Worm (Caenorhabditis elegans): ENCODE measurements around the gene C08F8.15.

The C08F8.15 gene

ce11 chrIV:11124674-11125073 lies 35.9 kb downstream of the C08F8.15 start, which contains the start of gene spo-11:
Gene spo-11 (minus strand): TSS chrIV:11124862.
- no peak for TF ChIP-seq unc-62 (GFP tag; optimal IDR thresholded peaks at IDR 0.05)

DNA sequence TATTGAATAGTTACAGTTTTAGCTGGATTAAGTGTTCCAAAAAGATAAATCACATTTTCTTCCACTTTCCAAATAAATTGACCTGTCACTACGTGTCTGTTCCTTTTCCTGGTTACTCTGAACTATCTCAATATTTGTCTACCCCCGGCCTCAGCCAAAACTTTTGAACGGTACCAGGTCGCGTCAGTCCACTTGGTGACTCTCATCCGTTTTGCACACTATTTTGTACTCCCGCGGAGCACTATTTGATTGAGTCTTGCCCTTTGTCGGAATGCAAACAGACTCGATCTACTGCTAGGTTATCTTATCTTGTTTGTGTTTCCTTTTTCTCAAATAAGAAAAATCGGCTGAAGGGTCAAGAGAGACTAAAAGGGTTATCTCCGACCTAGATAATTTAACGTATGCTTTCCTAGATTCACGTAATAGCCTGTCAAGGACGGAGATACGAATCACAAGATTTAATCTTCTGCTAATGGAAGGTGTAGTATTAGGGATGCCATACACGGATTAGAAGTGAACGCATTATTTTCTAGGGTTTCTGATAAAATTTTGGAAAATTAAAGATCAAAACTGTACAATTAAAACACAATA lies 40.5 kb downstream of the C08F8.15 start:
- TF ChIP-seq unc-62 (GFP tag; optimal IDR thresholded peaks at IDR 0.05): no peak

DNA sequence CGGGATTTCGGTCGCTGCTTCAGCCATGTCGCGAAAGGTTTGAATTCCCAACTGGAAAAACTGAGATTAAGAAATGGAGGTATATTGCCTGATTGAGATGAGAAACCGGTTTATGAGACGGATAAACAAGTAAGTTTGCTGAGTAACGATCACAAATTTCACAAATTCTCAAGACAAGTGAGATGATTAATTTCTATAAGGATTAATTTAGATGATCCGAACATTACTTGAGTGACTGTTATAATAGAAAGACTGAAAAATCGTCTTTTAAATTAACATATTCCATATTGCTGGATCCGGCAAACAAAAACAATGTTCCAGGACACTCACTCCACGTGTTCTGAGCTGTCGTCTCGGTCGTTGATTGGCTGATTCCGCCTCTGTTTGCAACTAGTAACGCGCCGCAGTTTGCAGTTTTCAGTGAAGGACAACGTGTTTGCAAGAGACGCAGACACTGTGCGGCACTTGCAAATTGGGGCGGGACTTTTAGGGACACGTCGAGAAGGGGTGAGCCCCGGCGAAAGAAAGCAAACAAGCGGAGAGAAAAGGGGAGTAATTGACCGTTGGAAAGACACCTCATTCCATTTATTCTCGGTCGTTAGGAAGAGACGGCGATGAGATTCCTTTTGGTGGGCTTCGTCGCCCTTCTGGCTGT lies 41.6 kb downstream of the C08F8.15 start, which contains the start of the genes imp-2 and enpl-1:
imp-2 (minus strand) TSS at position 51 of the 655 bp plus-strand sequence.
enpl-1 (plus strand) TSS at position 462 of the 655 bp plus-strand sequence.
- no peak for TF ChIP-seq unc-62 (GFP tag; optimal IDR thresholded peaks at IDR 0.05)

DNA sequence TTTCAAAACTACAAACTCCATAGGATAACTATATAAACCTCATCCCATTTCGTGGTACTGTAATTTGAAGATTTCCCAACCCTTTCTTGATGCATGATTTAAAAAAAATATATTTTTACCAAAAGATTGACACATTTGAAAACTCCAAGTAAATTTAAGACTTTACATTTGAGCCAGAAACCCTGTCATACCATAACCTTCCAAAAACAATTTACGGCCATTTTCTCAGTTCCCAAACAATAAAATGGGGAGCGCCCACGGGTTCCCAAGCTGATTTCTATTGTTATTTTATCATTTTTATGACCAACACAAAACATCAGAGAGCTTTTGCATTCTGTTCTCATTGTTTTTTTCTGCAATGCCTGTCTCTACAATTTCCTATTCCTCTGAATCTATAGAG lies 48.0 kb downstream of the C08F8.15 start, which contains the start of gene clc-9:
clc-9 (plus strand) TSS at position 301 of the 400 bp plus-strand sequence.
- TF ChIP-seq unc-62 (GFP tag; optimal IDR thresholded peaks at IDR 0.05): no peak

DNA sequence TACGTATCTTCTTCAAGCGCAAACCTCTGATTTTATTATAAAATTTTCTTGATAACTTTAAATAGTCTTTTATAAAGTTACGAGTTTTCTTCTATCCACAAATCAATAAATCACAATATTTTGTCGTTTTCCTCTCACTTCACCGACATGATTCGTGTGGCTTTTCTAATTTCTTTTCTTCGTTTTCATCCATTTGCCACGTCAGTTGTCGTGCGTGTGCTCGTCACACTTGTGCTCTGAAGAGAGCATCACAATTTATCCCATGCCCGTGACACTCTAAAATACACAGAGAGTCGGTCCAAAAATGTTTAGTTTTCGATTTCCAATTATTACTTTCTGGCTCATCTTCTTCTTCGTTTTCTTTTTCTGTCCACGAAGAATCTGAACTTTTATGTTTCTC lies 48.7 kb downstream of the C08F8.15 start:
- no peak for TF ChIP-seq unc-62 (GFP tag; optimal IDR thresholded peaks at IDR 0.05)

- no peak for TF ChIP-seq unc-62 (GFP tag; optimal IDR thresholded peaks at IDR 0.05)
These were observed 49.5 kb downstream of the C08F8.15 start, which contains the start of gene rps-5 for ce11 chrIV:11110995-11111619. Gene rps-5 (minus strand): TSS chrIV:11111045.

DNA sequence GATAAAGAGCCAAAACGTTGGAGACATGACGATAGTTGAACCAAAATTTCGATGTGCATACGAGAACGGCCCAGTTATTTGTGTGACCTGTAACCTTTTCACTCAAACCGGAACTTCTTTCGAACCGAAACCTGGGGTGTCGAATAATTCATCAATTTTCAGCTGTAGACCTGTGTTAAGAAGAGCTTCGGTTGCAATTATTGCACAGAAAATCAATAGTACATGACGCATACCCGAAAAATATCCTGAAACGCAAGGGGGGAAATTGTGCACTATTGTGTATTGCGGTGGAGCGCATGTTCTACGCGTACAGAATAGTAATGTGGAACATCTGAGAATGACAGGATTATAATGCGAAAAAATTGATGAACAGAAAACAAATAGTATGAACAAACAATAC lies 50.8 kb downstream of the C08F8.15 start, which contains the start of gene pigk-1:
pigk-1 (minus strand) TSS at position 248 of the 400 bp plus-strand sequence.
- no peak for TF ChIP-seq unc-62 (GFP tag; optimal IDR thresholded peaks at IDR 0.05)

Measured in whole organism, dauer.